Fruit fly (Drosophila melanogaster): Measurements from ENCODE around the gene hng3.

Gene hng3

dm6 chr3L:733174-733829 is 22.0 kb downstream of the hng3 start (continued):
- TF ChIP-seq Dfd (GFP tag; optimal IDR thresholded peaks at IDR 0.05) (no peak), kni (GFP tag; optimal IDR thresholded peaks at IDR 0.05) (peak; percentile 2), CG18476 (GFP tag; optimal IDR thresholded peaks at IDR 0.05) (no peak), CG16779 (GFP tag; IDR thresholded peaks at IDR 0.05) (no peak), crol (GFP tag; IDR thresholded peaks at IDR 0.05) (peak; percentile 41; the same call in 1 of the 2 replicates), br (optimal IDR thresholded peaks at IDR 0.05) (no peak)

dm6 chr3L:732290-732954 is 22.9 kb downstream of the hng3 start:
- no peak for TF ChIP-seq CG4854 (GFP tag; optimal IDR thresholded peaks at IDR 0.05)
- no peak for TF ChIP-seq CG42726 (GFP tag; IDR thresholded peaks at IDR 0.05; ENCODE audit: partially characterized antibody)
- no peak for TF ChIP-seq eve (GFP tag; optimal IDR thresholded peaks at IDR 0.05)
- no peak for TF ChIP-seq CG4328 (GFP tag; optimal IDR thresholded peaks at IDR 0.05)
- peak; percentile 65; the same call in 1 of the 3 replicates for TF ChIP-seq z (GFP tag; IDR thresholded peaks at IDR 0.05)
- TF ChIP-seq Med (GFP tag): no peak
- no peak for TF ChIP-seq Dbx (GFP tag; IDR thresholded peaks at IDR 0.05)
- TF ChIP-seq NfI (GFP tag; optimal IDR thresholded peaks at IDR 0.05): no peak
- peak; percentile 55 for TF ChIP-seq pros (GFP tag; optimal IDR thresholded peaks at IDR 0.05)
- no peak for TF ChIP-seq CG18476 (GFP tag; optimal IDR thresholded peaks at IDR 0.05)
- TF ChIP-seq TFAM (GFP tag; optimal IDR thresholded peaks at IDR 0.05): no peak
- TF ChIP-seq CG17359 (tag; optimal IDR thresholded peaks at IDR 0.05): peak; percentile 7
- TF ChIP-seq sd (tag; optimal IDR thresholded peaks at IDR 0.05): no peak
- TF ChIP-seq sqz (GFP tag; optimal IDR thresholded peaks at IDR 0.05): peak; percentile 77
- no peak for TF ChIP-seq ftz-f1 (GFP tag; optimal IDR thresholded peaks at IDR 0.05)
- TF ChIP-seq CG1832 (GFP tag; optimal IDR thresholded peaks at IDR 0.05): no peak
- no peak for TF ChIP-seq CG1024 (GFP tag; IDR thresholded peaks at IDR 0.05)
- TF ChIP-seq dati (GFP tag; IDR thresholded peaks at IDR 0.05): no peak
- no peak for TF ChIP-seq stwl (tag; optimal IDR thresholded peaks at IDR 0.05)
- TF ChIP-seq kay (GFP tag; optimal IDR thresholded peaks at IDR 0.05): no peak
- TF ChIP-seq Dref (GFP tag; IDR thresholded peaks at IDR 0.05): no peak
- no peak for TF ChIP-seq Bgb (GFP tag; IDR thresholded peaks at IDR 0.05; ENCODE audit: partially characterized antibody)
- TF ChIP-seq chm (GFP tag; IDR thresholded peaks at IDR 0.05): 0 out of 2 replicates have a peak, but pooled peaks have one; percentile 37
- TF ChIP-seq CG14014 (GFP tag; IDR thresholded peaks at IDR 0.05): no peak
- peak; percentile 27 for TF ChIP-seq cg (GFP tag; optimal IDR thresholded peaks at IDR 0.05)
- TF ChIP-seq CG17385 (GFP tag; optimal IDR thresholded peaks at IDR 0.05): no peak
- TF ChIP-seq CG3407 (GFP tag; optimal IDR thresholded peaks at IDR 0.05): no peak
- TF ChIP-seq her (GFP tag; optimal IDR thresholded peaks at IDR 0.05): no peak
- TF ChIP-seq CG17328 (GFP tag; IDR thresholded peaks at IDR 0.05): no peak
- no peak for TF ChIP-seq D19B (GFP tag; optimal IDR thresholded peaks at IDR 0.05)
- TF ChIP-seq toy (GFP tag; IDR thresholded peaks at IDR 0.05): no peak
- no peak for TF ChIP-seq CG10274 (GFP tag; optimal IDR thresholded peaks at IDR 0.05)
- TF ChIP-seq kni (GFP tag; optimal IDR thresholded peaks at IDR 0.05): peak; percentile 67
- TF ChIP-seq vfl (GFP tag; optimal IDR thresholded peaks at IDR 0.05): no peak
- TF ChIP-seq zen (tag; optimal IDR thresholded peaks at IDR 0.05): peak; percentile 52
- peak in 1 of 2 experiments; percentile 88 for TF ChIP-seq tll (GFP tag; optimal IDR thresholded peaks at IDR 0.05)
- no peak for TF ChIP-seq Opbp (GFP tag; IDR thresholded peaks at IDR 0.05; ENCODE audit: partially characterized antibody)
- TF ChIP-seq ac (GFP tag; optimal IDR thresholded peaks at IDR 0.05): peak; percentile 22
- no peak for TF ChIP-seq CG30403 (GFP tag; optimal IDR thresholded peaks at IDR 0.05)
- peak; percentile 65 for TF ChIP-seq sens (GFP tag)
- no peak for TF ChIP-seq CG4820 (GFP tag; optimal IDR thresholded peaks at IDR 0.05)
- TF ChIP-seq CG32772 (GFP tag; IDR thresholded peaks at IDR 0.05): peak; percentile 62; the same call in 1 of the 2 replicates
- TF ChIP-seq slp2 (GFP tag; optimal IDR thresholded peaks at IDR 0.05): no peak
- TF ChIP-seq hth (optimal IDR thresholded peaks at IDR 0.05): no peak

All from whole organism, embryonic.